Fruit fly (Drosophila melanogaster): ENCODE measurements around the gene fid.

The fid gene

dm6 chr3R:26002570-26003332, 32.9 kb downstream of the fid start (continued):
- TF ChIP-seq BEAF-32 (GFP tag; optimal IDR thresholded peaks at IDR 0.05) (no peak), Sry-δ (GFP tag; optimal IDR thresholded peaks at IDR 0.05) (no peak), CG12744 (GFP tag; optimal IDR thresholded peaks at IDR 0.05) (no peak), tgo (GFP tag; IDR thresholded peaks at IDR 0.05) (no peak), psq (GFP tag; optimal IDR thresholded peaks at IDR 0.05) (no peak), CG12391 (tag; optimal IDR thresholded peaks at IDR 0.05) (no peak), ken (GFP tag; IDR thresholded peaks at IDR 0.05) (no peak), HLHmδ (GFP tag; optimal IDR thresholded peaks at IDR 0.05) (peak; percentile 90), pnt (GFP tag; optimal IDR thresholded peaks at IDR 0.05) (no peak), ap (GFP tag; IDR thresholded peaks at IDR 0.05) (no peak), CG18476 (GFP tag; optimal IDR thresholded peaks at IDR 0.05) (no peak), HLH3B (GFP tag; IDR thresholded peaks at IDR 0.05) (no peak), sisA (GFP tag; IDR thresholded peaks at IDR 0.05) (no peak), Opbp (GFP tag; IDR thresholded peaks at IDR 0.05; ENCODE audit: partially characterized antibody) (no peak), ara (GFP tag; IDR thresholded peaks at IDR 0.05) (0 out of 2 replicates have a peak, but pooled peaks have one; percentile 28), CG11456 (GFP tag; IDR thresholded peaks at IDR 0.05) (no peak), CG5245 (GFP tag; optimal IDR thresholded peaks at IDR 0.05) (no peak), kni (GFP tag; optimal IDR thresholded peaks at IDR 0.05) (peak; percentile 99), Optix (GFP tag; IDR thresholded peaks at IDR 0.05) (no peak), en (GFP tag; optimal IDR thresholded peaks at IDR 0.05) (no peak), CG2120 (GFP tag; optimal IDR thresholded peaks at IDR 0.05) (no peak), Antp (GFP tag; optimal IDR thresholded peaks at IDR 0.05) (no peak), CG3163 (GFP tag; optimal IDR thresholded peaks at IDR 0.05) (no peak), cg (GFP tag; optimal IDR thresholded peaks at IDR 0.05) (peak; percentile 84), nom (GFP tag; optimal IDR thresholded peaks at IDR 0.05) (no peak), CG11723 (GFP tag; optimal IDR thresholded peaks at IDR 0.05) (no peak), cas (GFP tag; IDR thresholded peaks at IDR 0.05) (no peak), ewg (GFP tag; optimal IDR thresholded peaks at IDR 0.05) (no peak), CG3995 (GFP tag; optimal IDR thresholded peaks at IDR 0.05) (no peak), az2 (GFP tag; optimal IDR thresholded peaks at IDR 0.05) (no peak), Dip2 (GFP tag; IDR thresholded peaks at IDR 0.05) (no peak), CG1233 (GFP tag; optimal IDR thresholded peaks at IDR 0.05) (no peak), Doc3 (GFP tag; IDR thresholded peaks at IDR 0.05; ENCODE audit: partially characterized antibody) (no peak), sima (GFP tag; optimal IDR thresholded peaks at IDR 0.05) (no peak), vfl (GFP tag; optimal IDR thresholded peaks at IDR 0.05) (no peak), Vsx1 (GFP tag; optimal IDR thresholded peaks at IDR 0.05) (no peak), CG13287 (GFP tag; IDR thresholded peaks at IDR 0.05; ENCODE audit: partially characterized antibody) (no peak), fd96Cb (tag; optimal IDR thresholded peaks at IDR 0.05) (no peak), CG4404 (GFP tag; IDR thresholded peaks at IDR 0.05) (no peak), CG10321 (GFP tag; IDR thresholded peaks at IDR 0.05) (no peak), Hsf (GFP tag; optimal IDR thresholded peaks at IDR 0.05) (no peak), CG4360 (GFP tag; IDR thresholded peaks at IDR 0.05) (no peak), Bteb2 (GFP tag; optimal IDR thresholded peaks at IDR 0.05) (no peak), Stat92E (GFP tag; optimal IDR thresholded peaks at IDR 0.05) (no peak), nerfin-2 (GFP tag; IDR thresholded peaks at IDR 0.05; ENCODE audit: partially characterized antibody) (no peak), zfh2 (GFP tag; optimal IDR thresholded peaks at IDR 0.05) (no peak), CG6791 (GFP tag; IDR thresholded peaks at IDR 0.05; ENCODE audit: partially characterized antibody) (no peak), ATbp (GFP tag; optimal IDR thresholded peaks at IDR 0.05) (no peak), CG7786 (GFP tag; optimal IDR thresholded peaks at IDR 0.05) (no peak), CG6854 (GFP tag; optimal IDR thresholded peaks at IDR 0.05) (no peak)
